Fruit fly (Drosophila melanogaster): Measurements from ENCODE around the gene Mhc.

Gene Mhc

DNA sequence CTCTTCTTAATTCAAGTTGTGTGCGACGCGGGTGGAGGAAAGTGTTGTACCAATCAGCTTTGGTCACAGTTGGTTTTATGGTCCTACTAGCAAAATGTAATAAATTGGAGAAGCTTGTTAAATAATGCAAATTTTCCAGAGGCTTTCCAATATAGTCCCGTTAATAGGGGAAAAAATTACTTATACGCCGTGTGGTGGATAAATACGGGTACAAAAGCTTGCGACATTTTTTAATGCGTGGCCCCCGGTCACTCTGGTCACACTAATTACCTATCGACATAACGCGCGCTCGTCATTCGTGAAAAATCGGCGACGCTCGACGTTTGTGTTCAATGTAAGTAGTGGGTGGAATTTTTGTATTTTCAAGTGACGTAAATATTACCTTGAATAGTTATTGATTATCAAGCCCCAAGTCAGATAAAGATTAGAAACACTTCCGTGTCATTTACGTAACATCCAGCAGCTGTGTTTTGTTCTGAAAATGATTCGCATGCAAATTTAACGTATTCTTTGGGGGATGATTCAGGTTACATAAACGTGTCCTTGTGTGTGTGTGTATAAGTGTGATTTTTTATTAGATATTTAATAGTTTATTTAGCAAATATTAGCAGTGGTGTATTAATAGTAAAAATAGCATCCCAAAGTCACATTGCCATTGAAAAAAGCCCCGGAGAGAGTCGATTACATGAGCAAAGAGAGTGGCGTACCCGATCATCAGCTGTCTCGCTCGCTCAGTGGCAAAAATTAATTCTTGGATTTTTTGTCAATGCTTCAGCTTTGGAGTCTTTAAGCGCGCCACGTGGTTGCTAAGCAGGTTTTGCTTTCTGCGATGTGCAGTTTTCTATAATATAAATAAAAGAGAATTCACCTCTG lies 46.5 kb upstream of the Mhc start, which contains the start of gene Cyt-c-p (continued):
- no peak for TF ChIP-seq pan (optimal IDR thresholded peaks at IDR 0.05)
- TF ChIP-seq pan (GFP tag; optimal IDR thresholded peaks at IDR 0.05 in 1 of 2, IDR thresholded peaks at IDR 0.05 in 1 of 2): no peak
- TF ChIP-seq Bgb (GFP tag; IDR thresholded peaks at IDR 0.05; ENCODE audit: partially characterized antibody): peak; percentile 65; the same call in 1 of the 2 replicates
- no peak for TF ChIP-seq Camta (GFP tag; optimal IDR thresholded peaks at IDR 0.05)
- TF ChIP-seq CG11456 (GFP tag; IDR thresholded peaks at IDR 0.05): no peak
- peak; percentile 0 for TF ChIP-seq maf-S (GFP tag; optimal IDR thresholded peaks at IDR 0.05)
- TF ChIP-seq CG14860 (GFP tag; IDR thresholded peaks at IDR 0.05; ENCODE audit: partially characterized antibody): peak; percentile 17; the same call in 1 of the 3 replicates
- peak; percentile 16 for TF ChIP-seq unpg (GFP tag; optimal IDR thresholded peaks at IDR 0.05)
- TF ChIP-seq gro (GFP tag; optimal IDR thresholded peaks at IDR 0.05): peak; percentile 65
- TF ChIP-seq vfl (GFP tag; optimal IDR thresholded peaks at IDR 0.05): no peak
- TF ChIP-seq pnt (GFP tag; optimal IDR thresholded peaks at IDR 0.05): no peak
- TF ChIP-seq CG17829 (tag; optimal IDR thresholded peaks at IDR 0.05): peak; percentile 52
- peak; percentile 48 for TF ChIP-seq CG9437 (GFP tag; optimal IDR thresholded peaks at IDR 0.05)
- 0 out of 3 replicates have a peak, but pooled peaks have one; percentile 24 for TF ChIP-seq hb (GFP tag; IDR thresholded peaks at IDR 0.05; ENCODE audit: partially characterized antibody)
- TF ChIP-seq trh (GFP tag; optimal IDR thresholded peaks at IDR 0.05): no peak
- TF ChIP-seq pho (GFP tag; optimal IDR thresholded peaks at IDR 0.05): no peak
- no peak for TF ChIP-seq tap (tag; optimal IDR thresholded peaks at IDR 0.05)
- peak; percentile 44 for TF ChIP-seq Fer3 (tag; optimal IDR thresholded peaks at IDR 0.05)
- TF ChIP-seq CG9817 (tag; optimal IDR thresholded peaks at IDR 0.05): no peak
- TF ChIP-seq CG11696 (GFP tag; IDR thresholded peaks at IDR 0.05): no peak
- TF ChIP-seq Awh (GFP tag; IDR thresholded peaks at IDR 0.05): no peak
- peak; percentile 63 for TF ChIP-seq sug (tag; optimal IDR thresholded peaks at IDR 0.05)
- TF ChIP-seq vnd (GFP tag; IDR thresholded peaks at IDR 0.05; ENCODE audit: partially characterized antibody): 0 out of 3 replicates have a peak, but pooled peaks have one; percentile 35
- no peak for TF ChIP-seq ato (GFP tag; IDR thresholded peaks at IDR 0.05; ENCODE audit: partially characterized antibody)
- TF ChIP-seq tio (GFP tag; optimal IDR thresholded peaks at IDR 0.05): no peak
- TF ChIP-seq CG18599 (GFP tag; optimal IDR thresholded peaks at IDR 0.05): peak; percentile 71
- no peak for TF ChIP-seq Nf-YA (GFP tag; IDR thresholded peaks at IDR 0.05)
- no peak for TF ChIP-seq jing (GFP tag; optimal IDR thresholded peaks at IDR 0.05)
- TF ChIP-seq CG6791 (GFP tag; IDR thresholded peaks at IDR 0.05; ENCODE audit: partially characterized antibody): peak; percentile 53; the same call in 2 of the 3 replicates
- TF ChIP-seq pfk (GFP tag; optimal IDR thresholded peaks at IDR 0.05): no peak
- no peak for TF ChIP-seq CG3407 (GFP tag; optimal IDR thresholded peaks at IDR 0.05)
- no peak for TF ChIP-seq Spps (tag; optimal IDR thresholded peaks at IDR 0.05)
- TF ChIP-seq CG1832 (GFP tag; optimal IDR thresholded peaks at IDR 0.05): peak; percentile 22
- TF ChIP-seq CG4617 (GFP tag; optimal IDR thresholded peaks at IDR 0.05; ENCODE audit: borderline replicate concordance): peak; percentile 41
- TF ChIP-seq rib (GFP tag; IDR thresholded peaks at IDR 0.05): no peak
- no peak for TF ChIP-seq CG2889 (GFP tag; IDR thresholded peaks at IDR 0.05)
- TF ChIP-seq klu (GFP tag; IDR thresholded peaks at IDR 0.05): 0 out of 2 replicates have a peak, but pooled peaks have one; percentile 50
- TF ChIP-seq Side (GFP tag; optimal IDR thresholded peaks at IDR 0.05): no peak
- no peak for TF ChIP-seq croc (GFP tag; conservative IDR thresholded peaks at IDR 0.05)
- no peak for TF ChIP-seq CG6254 (GFP tag; optimal IDR thresholded peaks at IDR 0.05)
- no peak for TF ChIP-seq NfI (GFP tag; optimal IDR thresholded peaks at IDR 0.05)
- no peak for TF ChIP-seq Lim3 (GFP tag; IDR thresholded peaks at IDR 0.05)
- TF ChIP-seq CG7357 (GFP tag; IDR thresholded peaks at IDR 0.05): no peak
- TF ChIP-seq hth (optimal IDR thresholded peaks at IDR 0.05): no peak
- peak; percentile 3 for TF ChIP-seq CG13424 (tag; optimal IDR thresholded peaks at IDR 0.05)
- TF ChIP-seq dmrt99B (tag; optimal IDR thresholded peaks at IDR 0.05): no peak
- no peak for TF ChIP-seq Ssrp (tag; optimal IDR thresholded peaks at IDR 0.05)
- peak; percentile 52 for TF ChIP-seq caup (GFP tag; optimal IDR thresholded peaks at IDR 0.05; ENCODE audit: severe bottlenecking)

Measured in whole organism, embryonic.